Worm (Caenorhabditis elegans): ENCODE measurements around the gene R144.13.

R144.13 gene

DNA sequence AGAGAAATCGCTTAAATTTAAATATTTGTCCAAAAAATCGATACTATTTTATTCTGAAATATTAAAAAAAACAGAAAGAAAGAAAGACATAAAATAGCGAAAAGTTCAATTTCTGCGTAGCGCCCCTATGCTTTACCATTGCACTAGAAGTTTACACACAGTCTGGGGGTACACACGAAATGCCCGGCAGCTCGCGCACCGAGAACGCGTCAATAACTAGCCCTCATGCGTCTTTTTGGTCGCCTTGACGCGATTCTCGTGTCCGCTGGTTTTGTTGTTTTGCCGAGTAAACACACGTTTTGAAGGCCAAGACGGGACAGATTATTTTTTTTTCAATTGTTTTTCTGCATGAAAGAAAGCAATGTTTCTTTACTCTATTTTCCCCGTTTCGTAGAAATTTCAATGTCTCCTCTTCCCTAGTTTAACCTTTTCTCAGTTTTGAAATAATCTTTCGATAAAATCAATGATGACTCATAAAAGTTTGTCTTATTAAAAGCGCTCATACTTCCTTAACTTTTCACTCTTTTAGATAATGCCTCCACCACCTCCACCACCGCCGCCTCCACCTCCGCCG is 4.9 kb upstream of the R144.13 start, which contains the start of gene wip-1:
wip-1 (plus strand) TSS at position 524 of the 574 bp plus-strand sequence.
- TF ChIP-seq fax-1 (tag; optimal IDR thresholded peaks at IDR 0.05) (peak; percentile 58), fkh-10 (GFP tag; optimal IDR thresholded peaks at IDR 0.05) (no peak), Y22D7AL.16 (tag; optimal IDR thresholded peaks at IDR 0.05) (peak; percentile 17), tbx-2 (tag; optimal IDR thresholded peaks at IDR 0.05) (peak; percentile 96), ceh-24 (tag; optimal IDR thresholded peaks at IDR 0.05) (no peak), pax-1 (tag; optimal IDR thresholded peaks at IDR 0.05) (no peak), F13H6.1 (tag; optimal IDR thresholded peaks at IDR 0.05) (peak; percentile 80), pat-9 (tag; optimal IDR thresholded peaks at IDR 0.05) (peak; percentile 85), ceh-22 (tag; optimal IDR thresholded peaks at IDR 0.05) (no peak), ceh-30 (tag; optimal IDR thresholded peaks at IDR 0.05) (peak; percentile 77), pros-1 (tag; optimal IDR thresholded peaks at IDR 0.05) (no peak), ceh-9 (tag; optimal IDR thresholded peaks at IDR 0.05) (no peak), ceh-19 (GFP tag; optimal IDR thresholded peaks at IDR 0.05) (peak; percentile 44), unc-42 (tag; optimal IDR thresholded peaks at IDR 0.05) (peak; percentile 66), T23F11.4 (GFP tag; optimal IDR thresholded peaks at IDR 0.05) (peak; percentile 64), nhr-232 (tag; optimal IDR thresholded peaks at IDR 0.05) (peak; percentile 59), pag-3 (tag; optimal IDR thresholded peaks at IDR 0.05; ENCODE audit: borderline replicate concordance) (no peak), sox-4 (tag; optimal IDR thresholded peaks at IDR 0.05) (peak; percentile 31), gmeb-2 (tag; optimal IDR thresholded peaks at IDR 0.05) (peak; percentile 37), ahr-1 (tag; optimal IDR thresholded peaks at IDR 0.05) (peak; percentile 32), rnt-1 (tag; optimal IDR thresholded peaks at IDR 0.05) (peak; percentile 92), ceh-18 (tag; optimal IDR thresholded peaks at IDR 0.05) (peak; percentile 96), dve-1 (tag; optimal IDR thresholded peaks at IDR 0.05) (peak; percentile 96), ets-4 (tag; optimal IDR thresholded peaks at IDR 0.05) (peak; percentile 98), C08G9.2 (tag; optimal IDR thresholded peaks at IDR 0.05) (peak; percentile 66), fkh-6 (tag; optimal IDR thresholded peaks at IDR 0.05) (peak; percentile 60), nfya-1 (tag; optimal IDR thresholded peaks at IDR 0.05) (peak; percentile 94), C38D4.7 (GFP tag; optimal IDR thresholded peaks at IDR 0.05) (peak; percentile 30), syd-9 (tag; optimal IDR thresholded peaks at IDR 0.05) (peak; percentile 78), K09A11.1 (tag; optimal IDR thresholded peaks at IDR 0.05; ENCODE audit: insufficient read depth) (peak; percentile 80), elt-2 (tag; optimal IDR thresholded peaks at IDR 0.05) (peak; percentile 87), hlh-30 (tag; optimal IDR thresholded peaks at IDR 0.05; ENCODE audit: insufficient read depth) (peak; percentile 87), eyg-1 (tag; optimal IDR thresholded peaks at IDR 0.05) (peak; percentile 40), madf-2 (tag; optimal IDR thresholded peaks at IDR 0.05) (peak; percentile 81), zip-5 (tag; optimal IDR thresholded peaks at IDR 0.05) (peak; percentile 41), K02D7.2 (tag; optimal IDR thresholded peaks at IDR 0.05) (no peak), dmd-4 (tag; optimal IDR thresholded peaks at IDR 0.05; ENCODE audit: borderline replicate concordance) (peak; percentile 15), unc-55 (GFP tag; optimal IDR thresholded peaks at IDR 0.05) (peak; percentile 65), elt-4 (tag; optimal IDR thresholded peaks at IDR 0.05) (no peak), sox-2 (GFP tag; IDR thresholded peaks at IDR 0.05) (no peak), ama-1 (optimal IDR thresholded peaks at IDR 0.05) (no peak), ceh-31 (tag; optimal IDR thresholded peaks at IDR 0.05) (peak; percentile 91), hlh-15 (tag; optimal IDR thresholded peaks at IDR 0.05) (peak; percentile 2), pha-4 (tag; optimal IDR thresholded peaks at IDR 0.05) (no peak), sdc-2 (tag; optimal IDR thresholded peaks at IDR 0.05) (peak; percentile 79), ceh-45 (GFP tag; IDR thresholded peaks at IDR 0.05) (0 out of 2 replicates have a peak, but pooled peaks have one; percentile 36), pha-2 (tag; optimal IDR thresholded peaks at IDR 0.05) (peak; percentile 38), unc-3 (GFP tag; conservative IDR thresholded peaks at IDR 0.05) (0 out of 2 replicates have a peak, but pooled peaks have one; percentile 51), unc-3 (tag; optimal IDR thresholded peaks at IDR 0.05) (peak; percentile 71), ref-2 (tag; optimal IDR thresholded peaks at IDR 0.05) (peak; percentile 88), tbx-7 (tag; optimal IDR thresholded peaks at IDR 0.05) (peak; percentile 51), ztf-16 (tag; optimal IDR thresholded peaks at IDR 0.05) (peak; percentile 84)
